Worm (Caenorhabditis elegans): Measurements from ENCODE around the gene srw-130.

DNA sequence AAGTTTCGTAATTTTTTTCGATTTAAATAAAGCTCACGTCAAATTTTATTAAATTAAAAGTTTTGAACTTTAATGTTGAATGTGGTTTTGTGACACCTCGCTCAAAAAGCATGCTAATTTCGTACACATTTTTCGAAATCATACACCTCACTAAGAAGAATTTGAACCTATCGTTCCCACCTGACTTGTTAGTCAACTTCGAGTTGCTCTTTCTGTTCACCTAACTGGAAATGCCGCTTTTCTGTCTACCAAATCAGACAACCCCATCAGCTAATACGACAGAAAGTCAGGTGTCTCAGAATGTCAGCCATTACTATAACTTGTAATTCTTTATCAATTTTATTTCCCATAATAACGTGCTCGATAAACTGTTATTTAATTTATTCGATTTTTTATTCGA lies 18.3 kb downstream of the srw-130 start, which contains the start of gene srbc-66:
- TF ChIP-seq lin-13 (GFP tag; optimal IDR thresholded peaks at IDR 0.05) (no peak), nhr-23 (tag; optimal IDR thresholded peaks at IDR 0.05) (no peak), nhr-237 (tag; optimal IDR thresholded peaks at IDR 0.05) (no peak), nhr-10 (tag; optimal IDR thresholded peaks at IDR 0.05) (no peak), R02D3.7 (tag; optimal IDR thresholded peaks at IDR 0.05) (no peak), nhr-25 (tag; optimal IDR thresholded peaks at IDR 0.05) (no peak), fos-1 (tag; optimal IDR thresholded peaks at IDR 0.05) (no peak), nhr-77 (tag; optimal IDR thresholded peaks at IDR 0.05) (no peak), ztf-1 (GFP tag; conservative IDR thresholded peaks at IDR 0.05) (no peak), ama-1 (optimal IDR thresholded peaks at IDR 0.05) (no peak), F13H6.1 (tag; optimal IDR thresholded peaks at IDR 0.05) (no peak), skn-1 (tag; optimal IDR thresholded peaks at IDR 0.05) (no peak), lin-39 (tag; optimal IDR thresholded peaks at IDR 0.05) (no peak), lsy-2 (tag; optimal IDR thresholded peaks at IDR 0.05) (no peak)

Measured in whole organism, L2 larva.